Fruit fly (Drosophila melanogaster): ENCODE data around the gene OtopLa.

Gene OtopLa

dm6 chrX:5607647-5608046, 40.6 kb downstream of the OtopLa start:
- TF ChIP-seq Dif (GFP tag; optimal IDR thresholded peaks at IDR 0.05; ENCODE audit: partially characterized antibody) (no peak), Vsx2 (GFP tag; optimal IDR thresholded peaks at IDR 0.05; ENCODE audit: partially characterized antibody) (no peak), ey (GFP tag; optimal IDR thresholded peaks at IDR 0.05) (no peak), dsf (GFP tag; optimal IDR thresholded peaks at IDR 0.05; ENCODE audit: borderline replicate concordance) (no peak), dmrt93B (GFP tag; optimal IDR thresholded peaks at IDR 0.05) (no peak), tai (GFP tag; optimal IDR thresholded peaks at IDR 0.05) (no peak)

DNA sequence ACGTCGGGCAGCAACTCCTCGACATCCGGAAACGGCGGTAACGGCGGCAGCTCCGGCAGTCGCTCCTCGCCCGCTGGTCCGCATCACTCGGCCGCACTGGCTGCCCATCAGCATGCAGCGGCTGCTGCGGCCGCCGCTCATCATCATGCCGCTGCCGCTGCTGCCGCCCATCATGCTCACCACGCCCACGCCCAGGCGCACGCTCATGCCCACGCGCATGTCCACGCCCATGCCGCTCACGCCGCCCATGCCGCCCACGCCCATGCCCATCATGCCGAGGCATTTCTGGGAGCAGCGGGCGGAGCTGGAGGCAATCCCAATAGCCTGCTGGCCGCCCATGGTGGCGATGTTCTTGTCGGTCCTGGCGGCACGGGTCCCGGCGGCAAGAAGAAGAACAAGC, 42.0 kb downstream of the OtopLa start:
- TF ChIP-seq HLH106 (tag; optimal IDR thresholded peaks at IDR 0.05) = no peak
- TF ChIP-seq pan (optimal IDR thresholded peaks at IDR 0.05) = peak; percentile 6

DNA sequence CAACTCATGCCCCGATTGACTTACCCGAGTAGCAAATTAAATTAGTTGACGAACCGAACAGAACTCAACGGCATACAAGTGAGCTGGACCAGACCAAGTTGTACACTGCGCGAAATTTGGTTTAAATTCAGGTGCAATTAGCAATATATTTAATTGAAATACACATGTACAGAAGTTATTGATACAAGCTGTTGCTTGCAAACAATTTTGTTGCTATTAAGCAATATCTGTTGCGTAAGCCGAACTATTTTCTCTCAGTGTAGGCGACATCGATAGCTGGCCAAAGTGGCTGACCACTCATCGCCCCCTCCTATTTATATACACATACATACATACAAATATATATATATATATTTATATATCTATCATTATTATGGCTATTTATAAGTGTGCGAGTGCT, 44.1 kb downstream of the OtopLa start:
- TF ChIP-seq dsf (GFP tag; optimal IDR thresholded peaks at IDR 0.05; ENCODE audit: borderline replicate concordance) = no peak
- TF ChIP-seq sage (GFP tag; optimal IDR thresholded peaks at IDR 0.05) = no peak
- no peak for TF ChIP-seq N (GFP tag; optimal IDR thresholded peaks at IDR 0.05)
- TF ChIP-seq Vsx2 (GFP tag; optimal IDR thresholded peaks at IDR 0.05; ENCODE audit: partially characterized antibody) = no peak
- no peak for TF ChIP-seq ey (GFP tag; optimal IDR thresholded peaks at IDR 0.05)

- TF ChIP-seq psq (GFP tag; optimal IDR thresholded peaks at IDR 0.05) (no peak), Mio (GFP tag; optimal IDR thresholded peaks at IDR 0.05) (no peak), dl (GFP tag; optimal IDR thresholded peaks at IDR 0.05; ENCODE audit: insufficient read depth in 1 of 2, partially characterized antibody in 2 of 2) (no peak), woc (GFP tag; optimal IDR thresholded peaks at IDR 0.05) (no peak), fru (GFP tag; optimal IDR thresholded peaks at IDR 0.05) (no peak), pan (optimal IDR thresholded peaks at IDR 0.05) (no peak), CG32264 (GFP tag; optimal IDR thresholded peaks at IDR 0.05) (no peak), Vsx2 (GFP tag; optimal IDR thresholded peaks at IDR 0.05; ENCODE audit: partially characterized antibody) (no peak), OdsH (GFP tag; optimal IDR thresholded peaks at IDR 0.05) (no peak), Abd-B (GFP tag; optimal IDR thresholded peaks at IDR 0.05) (no peak), Sp1 (GFP tag; optimal IDR thresholded peaks at IDR 0.05) (no peak)
Observed at dm6 chrX:5603009-5603408, 45.3 kb downstream of the OtopLa start.

DNA sequence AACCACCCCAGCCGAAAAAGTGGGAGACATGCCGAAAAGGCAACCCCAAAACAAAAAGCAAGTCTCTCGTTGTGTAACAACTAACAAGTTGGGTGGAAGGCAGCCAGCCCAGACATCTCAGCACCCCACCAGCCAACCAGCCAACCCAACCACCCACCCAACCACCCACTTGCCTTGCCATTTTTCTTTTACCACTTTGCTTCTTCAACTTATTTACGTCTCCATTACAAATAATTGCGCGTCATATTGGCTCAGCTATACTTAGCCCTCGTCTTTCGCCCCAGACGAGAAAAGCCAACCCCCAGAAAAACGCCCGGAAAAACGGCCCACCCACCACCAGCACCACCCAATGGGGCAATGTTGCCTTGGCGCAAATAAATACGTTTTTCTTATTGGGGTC, 46.0 kb downstream of the OtopLa start:
- no peak for TF ChIP-seq N (GFP tag; optimal IDR thresholded peaks at IDR 0.05)
- TF ChIP-seq sv (GFP tag; optimal IDR thresholded peaks at IDR 0.05) = no peak
- no peak for TF ChIP-seq pan (optimal IDR thresholded peaks at IDR 0.05)
- no peak for TF ChIP-seq Dif (GFP tag; optimal IDR thresholded peaks at IDR 0.05; ENCODE audit: partially characterized antibody)

- TF ChIP-seq br (GFP tag; optimal IDR thresholded peaks at IDR 0.05) (no peak), Myc (optimal IDR thresholded peaks at IDR 0.05) (no peak), Hnf4 (GFP tag; optimal IDR thresholded peaks at IDR 0.05) (no peak), CG9705 (GFP tag; optimal IDR thresholded peaks at IDR 0.05) (no peak), CrebA (GFP tag; optimal IDR thresholded peaks at IDR 0.05; ENCODE audit: borderline replicate concordance) (no peak), foxo (GFP tag; optimal IDR thresholded peaks at IDR 0.05) (no peak), HLH106 (tag; optimal IDR thresholded peaks at IDR 0.05) (no peak), pan (optimal IDR thresholded peaks at IDR 0.05) (no peak), Dif (GFP tag; optimal IDR thresholded peaks at IDR 0.05; ENCODE audit: partially characterized antibody) (no peak), N (GFP tag; optimal IDR thresholded peaks at IDR 0.05) (no peak), Dfd (GFP tag; optimal IDR thresholded peaks at IDR 0.05) (no peak), dl (GFP tag; optimal IDR thresholded peaks at IDR 0.05; ENCODE audit: insufficient read depth in 1 of 2, partially characterized antibody in 2 of 2) (no peak), woc (GFP tag; optimal IDR thresholded peaks at IDR 0.05) (no peak), sv (GFP tag; optimal IDR thresholded peaks at IDR 0.05) (no peak)
Observed at dm6 chrX:5596554-5596953, 51.7 kb downstream of the OtopLa start.

DNA sequence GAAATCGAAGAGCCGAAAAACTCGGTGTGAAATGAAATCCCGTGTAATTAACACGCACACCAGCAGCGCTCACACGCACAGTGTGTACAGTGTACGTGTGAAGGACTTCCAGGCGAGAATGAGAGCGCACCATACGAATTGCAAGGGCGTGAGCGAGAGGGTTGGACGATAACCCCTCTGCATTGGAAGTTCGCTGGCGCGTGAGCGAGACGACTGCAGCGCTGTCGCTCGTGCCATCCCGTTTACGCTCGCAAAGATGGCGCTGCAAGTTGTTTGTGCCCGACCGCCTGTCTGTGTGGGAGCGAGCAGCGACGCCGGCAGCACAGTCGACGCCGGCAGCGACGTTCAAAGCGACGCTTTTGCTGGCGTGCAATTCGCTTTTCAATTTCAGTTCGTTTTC, 54.4 kb downstream of the OtopLa start, which contains the start of gene Vsx1:
Vsx1 (plus strand) TSS at position 388 of the 400 bp plus-strand sequence.
- TF ChIP-seq N (GFP tag; optimal IDR thresholded peaks at IDR 0.05) = peak; percentile 49
- no peak for TF ChIP-seq rgr (GFP tag; optimal IDR thresholded peaks at IDR 0.05)

Measured in whole organism, wandering third instar larva.